Worm (Caenorhabditis elegans) whole organism, mixed stage, embryonic: Measurements from ENCODE around the gene fkh-9.
A peak's percentile ranks its signal among the peaks of the same experiment; 100 is the strongest.

Source experiments
- M03D4.4 ChIP-seq: sonication (generic microtip); optimal IDR thresholded peaks from 2 replicates; lab custom pipeline; 2017; ENCODE audit warnings: mild to moderate bottlenecking, missing genetic modification characterization, missing compliant biosample characterization
- bed-3 ChIP-seq: fragments of 200-800 bp; sonication (Bioruptor generic); optimal IDR thresholded peaks from 3 replicates; lab custom pipeline; 2018; ENCODE audit warnings: mild to moderate bottlenecking, missing genetic modification characterization, moderate library complexity, missing compliant biosample characterization
- blmp-1 ChIP-seq: fragments of 150-350 bp; optimal IDR thresholded peaks from 2 replicates; lab custom pipeline; 2014; ENCODE audit warnings: missing biosample characterization, missing genetic modification characterization
- ceh-39 ChIP-seq: fragments of 150-350 bp; optimal IDR thresholded peaks from 2 replicates; lab custom pipeline; 2014; ENCODE audit warnings: missing biosample characterization, missing genetic modification characterization
- ceh-43 ChIP-seq: fragments of 200-800 bp; sonication (Bioruptor generic); optimal IDR thresholded peaks from 2 replicates; lab custom pipeline; 2018; ENCODE audit warnings: mild to moderate bottlenecking, missing genetic modification characterization, moderate library complexity, missing compliant biosample characterization
- ceh-83 ChIP-seq: fragments of 200-800 bp; sonication (Bioruptor generic); optimal IDR thresholded peaks from 2 replicates; lab custom pipeline; 2018; ENCODE audit warnings: mild to moderate bottlenecking, missing genetic modification characterization, missing compliant biosample characterization
- ces-1 ChIP-seq: fragments of 150-350 bp; optimal IDR thresholded peaks from 2 replicates; lab custom pipeline; 2014; ENCODE audit warnings: missing biosample characterization, missing genetic modification reagents, missing genetic modification characterization
- cnd-1 ChIP-seq: fragments of 200-800 bp; sonication (Bioruptor generic); optimal IDR thresholded peaks from 2 replicates; lab custom pipeline; 2018; ENCODE audit warnings: mild to moderate bottlenecking, missing genetic modification characterization, missing compliant biosample characterization
- drap-1 ChIP-seq: fragments of 200-800 bp; sonication (Bioruptor generic); optimal IDR thresholded peaks from 3 replicates; lab custom pipeline; 2018; ENCODE audit warnings: mild to moderate bottlenecking, missing genetic modification characterization, missing compliant biosample characterization
- elt-1 ChIP-seq: sonication (generic microtip); optimal IDR thresholded peaks from 2 replicates; lab custom pipeline; 2017; ENCODE audit warnings: missing genetic modification characterization, mild to moderate bottlenecking, missing compliant biosample characterization, antibody characterized with exemption, moderate library complexity, borderline replicate concordance; ENCODE audit not compliant: insufficient read depth
- elt-3 ChIP-seq: fragments of 150-350 bp; optimal IDR thresholded peaks from 2 replicates; lab custom pipeline; 2014; ENCODE audit warnings: missing biosample characterization, missing genetic modification characterization
- flh-1 ChIP-seq: fragments of 200-800 bp; sonication (Bioruptor generic); optimal IDR thresholded peaks from 2 replicates; lab custom pipeline; 2018; ENCODE audit warnings: mild to moderate bottlenecking, missing genetic modification characterization, moderate library complexity, missing compliant biosample characterization
- ham-2 ChIP-seq: fragments of 200-800 bp; sonication (Bioruptor generic); optimal IDR thresholded peaks from 2 replicates; lab custom pipeline; 2018; ENCODE audit warnings: mild to moderate bottlenecking, missing genetic modification characterization, missing compliant biosample characterization
- hlh-1 ChIP-seq: fragments of 150-350 bp; optimal IDR thresholded peaks from 2 replicates; lab custom pipeline; 2014; ENCODE audit warnings: missing biosample characterization, missing genetic modification reagents, missing genetic modification characterization
- lin-13 ChIP-seq: fragments of 150-350 bp; optimal IDR thresholded peaks from 2 replicates; lab custom pipeline; 2014; ENCODE audit warnings: missing biosample characterization, missing genetic modification characterization
- lin-32 ChIP-seq: fragments of 200-800 bp; sonication (Bioruptor generic); optimal IDR thresholded peaks from 2 replicates; lab custom pipeline; 2018; ENCODE audit warnings: mild to moderate bottlenecking, missing genetic modification characterization, missing compliant biosample characterization
- lsy-2 ChIP-seq: fragments of 150-350 bp; optimal IDR thresholded peaks from 2 replicates; lab custom pipeline; 2014; ENCODE audit warnings: missing biosample characterization, missing genetic modification characterization
- mab-5 ChIP-seq: fragments of 150-350 bp; optimal IDR thresholded peaks from 2 replicates; lab custom pipeline; 2014; ENCODE audit warnings: missing biosample characterization, missing genetic modification characterization
- mep-1 ChIP-seq: fragments of 150-350 bp; optimal IDR thresholded peaks from 2 replicates; lab custom pipeline; 2017; ENCODE audit warnings: missing biosample characterization, missing genetic modification reagents, missing genetic modification characterization, inconsistent platforms
- mls-2 ChIP-seq: sonication (generic microtip); optimal IDR thresholded peaks from 2 replicates; lab custom pipeline; 2016; ENCODE audit warnings: mild to moderate bottlenecking, missing genetic modification characterization, moderate library complexity, missing compliant biosample characterization
- nhr-12 ChIP-seq: fragments of 150-350 bp; optimal IDR thresholded peaks from 2 replicates; lab custom pipeline; 2014; ENCODE audit warnings: missing biosample characterization, missing genetic modification characterization
- nhr-2 ChIP-seq: fragments of 150-350 bp; optimal IDR thresholded peaks from 2 replicates; lab custom pipeline; 2014; ENCODE audit warnings: missing biosample characterization, missing genetic modification characterization
- nhr-237 ChIP-seq: fragments of 150-350 bp; optimal IDR thresholded peaks from 2 replicates; lab custom pipeline; 2014; ENCODE audit warnings: missing biosample characterization, missing genetic modification characterization
- nhr-28 ChIP-seq: fragments of 150-350 bp; optimal IDR thresholded peaks from 2 replicates; lab custom pipeline; 2014; ENCODE audit warnings: missing biosample characterization, missing genetic modification characterization
- nhr-76 ChIP-seq: sonication (generic microtip); optimal IDR thresholded peaks from 2 replicates; lab custom pipeline; 2017; ENCODE audit warnings: missing biosample characterization, missing genetic modification characterization
- pha-4 ChIP-seq: fragments of 150-350 bp; optimal IDR thresholded peaks from 2 replicates; lab custom pipeline; 2018; ENCODE audit warnings: missing biosample characterization, missing genetic modification reagents, missing genetic modification characterization
- sem-2 ChIP-seq: fragments of 200-800 bp; sonication (Bioruptor generic); optimal IDR thresholded peaks from 2 replicates; lab custom pipeline; 2018; ENCODE audit warnings: mild to moderate bottlenecking, missing genetic modification characterization, missing compliant biosample characterization
- snpc-4 ChIP-seq: fragments of 150-350 bp; optimal IDR thresholded peaks from 2 replicates; lab custom pipeline; 2014; ENCODE audit warnings: missing biosample characterization, missing genetic modification characterization
- sptf-1 ChIP-seq: sonication (generic microtip); optimal IDR thresholded peaks from 2 replicates; lab custom pipeline; 2017; ENCODE audit warnings: mild to moderate bottlenecking, missing genetic modification characterization, moderate library complexity, missing compliant biosample characterization
- tbx-8 ChIP-seq: fragments of 200-800 bp; sonication (Bioruptor generic); optimal IDR thresholded peaks from 2 replicates; lab custom pipeline; 2018; ENCODE audit warnings: mild to moderate bottlenecking, missing genetic modification characterization, moderate library complexity, missing compliant biosample characterization
- unc-120 ChIP-seq: sonication (generic microtip); optimal IDR thresholded peaks from 2 replicates; lab custom pipeline; 2017; ENCODE audit warnings: missing genetic modification characterization, missing compliant biosample characterization; ENCODE audit not compliant: poor library complexity, severe bottlenecking
- unc-39 ChIP-seq: fragments of 150-350 bp; optimal IDR thresholded peaks from 2 replicates; lab custom pipeline; 2014; ENCODE audit warnings: missing biosample characterization, missing genetic modification characterization
- unc-62 ChIP-seq: fragments of 150-350 bp; optimal IDR thresholded peaks from 2 replicates; lab custom pipeline; 2014; ENCODE audit warnings: missing biosample characterization, missing genetic modification reagents, missing genetic modification characterization
- zip-8 ChIP-seq: fragments of 150-350 bp; optimal IDR thresholded peaks from 2 replicates; lab custom pipeline; 2014; ENCODE audit warnings: missing biosample characterization, missing genetic modification characterization
- ztf-11 ChIP-seq: fragments of 150-350 bp; optimal IDR thresholded peaks from 2 replicates; lab custom pipeline; 2014; ENCODE audit warnings: missing biosample characterization, missing genetic modification characterization

Gene fkh-9

ce11 chrX:3807166-3807565 lies 19.6 kb downstream of the fkh-9 start, which contains the start of gene F35A5.1:
F35A5.1 (plus strand) TSS chrX:3807466.
- TF ChIP-seq ceh-43 (no peak), bed-3 (no peak), mls-2 (tag; lab: Kevin White, UChicago) (no peak), hlh-1 (tag; lab: Kevin White, UChicago) (no peak), mep-1 (tag; lab: Kevin White, UChicago) (no peak), pha-4 (tag; lab: Kevin White, UChicago) (no peak), elt-3 (tag; lab: Kevin White, UChicago) (no peak), lsy-2 (no peak), sptf-1 (tag; lab: Kevin White, UChicago) (no peak), unc-39 (tag; lab: Kevin White, UChicago) (no peak), ham-2 (GFP tag; lab: Kevin White, UChicago) (no peak)
- TF ChIP-seq, all 35 proteins: peak for 0

ce11 chrX:3804837-3805236 lies 21.9 kb downstream of the fkh-9 start, which contains the start of gene F35A5.2:
F35A5.2 (plus strand) TSS chrX:3805137.
- TF ChIP-seq unc-62: no peak
- no peak for TF ChIP-seq mls-2 (tag; lab: Kevin White, UChicago)
- no peak for TF ChIP-seq unc-39 (tag; lab: Kevin White, UChicago)
- TF ChIP-seq ceh-43: no peak
- no peak for TF ChIP-seq cnd-1 (tag; lab: Kevin White, UChicago)
- TF ChIP-seq zip-8 (tag; lab: Kevin White, UChicago): no peak
- no peak for TF ChIP-seq hlh-1 (tag; lab: Kevin White, UChicago)
- TF ChIP-seq nhr-12 (tag; lab: Kevin White, UChicago): no peak
- TF ChIP-seq lin-13 (tag; lab: Kevin White, UChicago): no peak
- TF ChIP-seq ceh-83 (GFP tag; lab: Kevin White, UChicago): no peak

- TF ChIP-seq ceh-39 (tag; lab: Kevin White, UChicago): no peak
- no peak for TF ChIP-seq elt-1 (tag; lab: Kevin White, UChicago)
- no peak for TF ChIP-seq ceh-83 (GFP tag; lab: Kevin White, UChicago)
- TF ChIP-seq bed-3: no peak
- TF ChIP-seq zip-8 (tag; lab: Kevin White, UChicago): no peak
- no peak for TF ChIP-seq nhr-2 (tag; lab: Kevin White, UChicago)
- no peak for TF ChIP-seq ztf-11 (tag; lab: Kevin White, UChicago)
- TF ChIP-seq ces-1 (GFP tag; lab: Kevin White, UChicago): peak; percentile 98
- TF ChIP-seq mab-5 (tag; lab: Kevin White, UChicago): no peak
- peak; percentile 46 for TF ChIP-seq nhr-237 (tag; lab: Kevin White, UChicago)
- no peak for TF ChIP-seq sem-2
- no peak for TF ChIP-seq flh-1 (GFP tag; lab: Kevin White, UChicago)
- TF ChIP-seq ham-2 (GFP tag; lab: Kevin White, UChicago): no peak
- no peak for TF ChIP-seq tbx-8 (GFP tag; lab: Kevin White, UChicago)
- TF ChIP-seq ceh-43: peak; percentile 9
- TF ChIP-seq unc-62: peak; percentile 4
- TF ChIP-seq snpc-4 (tag; lab: Kevin White, UChicago): no peak
- no peak for TF ChIP-seq unc-39 (tag; lab: Kevin White, UChicago)
- peak; percentile 26 for TF ChIP-seq unc-120
- TF ChIP-seq pha-4 (tag; lab: Kevin White, UChicago): peak; percentile 82
- TF ChIP-seq nhr-76 (tag; lab: Kevin White, UChicago): no peak
- no peak for TF ChIP-seq hlh-1 (tag; lab: Kevin White, UChicago)
- no peak for TF ChIP-seq nhr-28 (tag; lab: Kevin White, UChicago)
- no peak for TF ChIP-seq nhr-12 (tag; lab: Kevin White, UChicago)
- peak; percentile 38 for TF ChIP-seq lsy-2
- TF ChIP-seq elt-3 (tag; lab: Kevin White, UChicago): no peak
- peak; percentile 53 for TF ChIP-seq mep-1 (tag; lab: Kevin White, UChicago)
- TF ChIP-seq sptf-1 (tag; lab: Kevin White, UChicago): peak; percentile 13
- TF ChIP-seq cnd-1 (tag; lab: Kevin White, UChicago): no peak
- TF ChIP-seq M03D4.4 (tag; lab: Kevin White, UChicago): no peak
- peak; percentile 94 for TF ChIP-seq lin-13 (tag; lab: Kevin White, UChicago)
- no peak for TF ChIP-seq mls-2 (tag; lab: Kevin White, UChicago)
- no peak for TF ChIP-seq lin-32 (GFP tag; lab: Kevin White, UChicago)
- peak; percentile 5 for TF ChIP-seq blmp-1 (tag; lab: Kevin White, UChicago)
- TF ChIP-seq drap-1 (GFP tag; lab: Kevin White, UChicago): no peak
Measured at ce11 chrX:3803314-3803713, 23.4 kb downstream of the fkh-9 start, which contains the start of gene F35A5.8. F35A5.8 (minus strand) TSS chrX:3803464.
